Worm (Caenorhabditis elegans): ENCODE measurements around the gene gei-4.

DNA sequence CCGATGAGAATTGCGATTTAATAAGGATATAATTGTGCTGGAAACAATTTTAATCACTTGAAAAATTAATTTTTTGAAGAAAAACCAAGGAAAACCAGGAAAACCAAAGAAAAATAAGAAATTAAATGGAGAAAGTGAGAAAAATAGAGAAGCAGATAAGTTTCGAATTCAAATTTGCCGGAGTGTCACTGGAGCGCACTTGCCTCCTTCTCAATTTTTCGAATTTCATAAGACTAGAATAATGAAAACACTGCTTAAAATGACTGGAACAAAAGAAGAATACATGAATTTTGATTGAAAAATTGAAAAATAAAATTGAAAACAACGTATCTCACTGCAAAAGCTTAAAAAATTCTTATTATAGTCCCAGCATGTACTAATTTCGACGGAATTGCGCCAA is 6.1 kb downstream of the gei-4 start:
- TF ChIP-seq nhr-237 (tag; optimal IDR thresholded peaks at IDR 0.05) (no peak), irx-1 (tag; optimal IDR thresholded peaks at IDR 0.05) (no peak), jun-1 (tag; optimal IDR thresholded peaks at IDR 0.05) (no peak), fkh-10 (GFP tag; optimal IDR thresholded peaks at IDR 0.05) (no peak), sup-37 (GFP tag; optimal IDR thresholded peaks at IDR 0.05) (no peak), mep-1 (tag; optimal IDR thresholded peaks at IDR 0.05) (no peak), nhr-90 (tag; optimal IDR thresholded peaks at IDR 0.05; ENCODE audit: poor library complexity) (no peak), nhr-84 (tag; optimal IDR thresholded peaks at IDR 0.05) (no peak), unc-130 (tag; optimal IDR thresholded peaks at IDR 0.05) (no peak), nhr-85 (tag) (peak; percentile 59), nhr-77 (tag; optimal IDR thresholded peaks at IDR 0.05) (no peak), efl-1 (optimal IDR thresholded peaks at IDR 0.05) (peak; percentile 38 to 57), efl-1 (GFP tag; optimal IDR thresholded peaks at IDR 0.05 in 1 of 2) (peak; percentile 75 to 96), aly-2 (tag; optimal IDR thresholded peaks at IDR 0.05) (no peak)
